In genomic region chrV:16591992-16592798, ce11 we compare ENCODE assay signal across 4 worm cellular contexts.
TF ChIP-seq lines count a peak whose summit lies in the region.

Gene srh-269 (minus strand): TSS chrV:16592042.

TF ChIP-seq in whole organism, L2 larva, 48 proteins besides CTCF, POLR2A, EP300 and RAD21 (continues in another document):
- TF ChIP-seq aly-2 (tag; optimal IDR thresholded peaks at IDR 0.05; lab: Kevin White, UChicago): no peak
- TF ChIP-seq nhr-237 (tag; optimal IDR thresholded peaks at IDR 0.05; lab: Kevin White, UChicago): no peak
- TF ChIP-seq nhr-6 (tag; optimal IDR thresholded peaks at IDR 0.05; lab: Kevin White, UChicago): peak; percentile 12
- TF ChIP-seq sma-9 (GFP tag; optimal IDR thresholded peaks at IDR 0.05; lab: Kevin White, UChicago): peak; percentile 54
- no peak for TF ChIP-seq sma-9 (tag; optimal IDR thresholded peaks at IDR 0.05; lab: Kevin White, UChicago)
- TF ChIP-seq nhr-129 (tag; optimal IDR thresholded peaks at IDR 0.05; lab: Kevin White, UChicago): peak; percentile 76
- TF ChIP-seq C34F6.9 (tag; optimal IDR thresholded peaks at IDR 0.05; lab: Kevin White, UChicago): peak; percentile 36
- no peak for TF ChIP-seq sem-4 (tag; optimal IDR thresholded peaks at IDR 0.05; lab: Kevin White, UChicago)
- peak; percentile 16 for TF ChIP-seq ztf-4 (tag; optimal IDR thresholded peaks at IDR 0.05; lab: Kevin White, UChicago)
- TF ChIP-seq nhr-11 (tag; optimal IDR thresholded peaks at IDR 0.05; lab: Kevin White, UChicago): no peak
- TF ChIP-seq Y55F3AM.14 (GFP tag; optimal IDR thresholded peaks at IDR 0.05; lab: Kevin White, UChicago): peak; percentile 72
- no peak for TF ChIP-seq ceh-82 (tag; optimal IDR thresholded peaks at IDR 0.05; lab: Kevin White, UChicago)
- TF ChIP-seq peb-1 (tag; optimal IDR thresholded peaks at IDR 0.05; lab: Kevin White, UChicago): no peak
- no peak for TF ChIP-seq dmd-4 (tag; optimal IDR thresholded peaks at IDR 0.05; lab: Kevin White, UChicago)
- TF ChIP-seq snpc-4 (tag; optimal IDR thresholded peaks at IDR 0.05; lab: Kevin White, UChicago): peak; percentile 30
- TF ChIP-seq nhr-10 (tag; optimal IDR thresholded peaks at IDR 0.05; lab: Kevin White, UChicago): no peak
- TF ChIP-seq lin-39 (tag; optimal IDR thresholded peaks at IDR 0.05; lab: Kevin White, UChicago): no peak
- peak; percentile 13 for TF ChIP-seq crh-2 (tag; optimal IDR thresholded peaks at IDR 0.05; lab: Kevin White, UChicago)
- peak; percentile 55 for TF ChIP-seq F13H6.1 (tag; optimal IDR thresholded peaks at IDR 0.05; lab: Kevin White, UChicago)
- TF ChIP-seq nhr-12 (tag; optimal IDR thresholded peaks at IDR 0.05; lab: Kevin White, UChicago): no peak
- no peak for TF ChIP-seq unc-62 (GFP tag; optimal IDR thresholded peaks at IDR 0.05; lab: Kevin White, UChicago)
- no peak for TF ChIP-seq egl-27 (tag; optimal IDR thresholded peaks at IDR 0.05; lab: Kevin White, UChicago)
- TF ChIP-seq ztf-11 (tag; optimal IDR thresholded peaks at IDR 0.05; lab: Kevin White, UChicago): no peak
- no peak for TF ChIP-seq elt-1 (tag; optimal IDR thresholded peaks at IDR 0.05; lab: Kevin White, UChicago)

TF ChIP-seq in whole organism, L4 larva, 104 proteins besides CTCF, POLR2A, EP300 and RAD21 (continues in another document):
- TF ChIP-seq pha-4 (GFP tag; IDR thresholded peaks at IDR 0.05; lab: Robert Waterston, UW) (peak; percentile 89), pha-4 (tag; optimal IDR thresholded peaks at IDR 0.05; lab: Kevin White, UChicago) (no peak), nhr-28 (tag; optimal IDR thresholded peaks at IDR 0.05; lab: Kevin White, UChicago) (peak; percentile 38), madf-5 (GFP tag; IDR thresholded peaks at IDR 0.05; lab: Robert Waterston, UW) (peak; percentile 62 to 75; a peak in 1 of 4 replicates), ceh-44 (GFP tag; IDR thresholded peaks at IDR 0.05; lab: Robert Waterston, UW) (peak; percentile 69; the same call in 1 of the 2 replicates), nhr-41 (GFP tag; IDR thresholded peaks at IDR 0.05; lab: Robert Waterston, UW) (peak; percentile 81), dve-1 (tag; optimal IDR thresholded peaks at IDR 0.05; lab: Kevin White, UChicago; ENCODE audit: insufficient read depth) (peak; percentile 83), nhr-111 (GFP tag; optimal IDR thresholded peaks at IDR 0.05; lab: Kevin White, UChicago) (peak; percentile 65), fos-1 (tag; optimal IDR thresholded peaks at IDR 0.05; lab: Kevin White, UChicago) (no peak), duxl-1 (tag; optimal IDR thresholded peaks at IDR 0.05; lab: Kevin White, UChicago; ENCODE audit: poor library complexity) (peak; percentile 84), zag-1 (tag; optimal IDR thresholded peaks at IDR 0.05; lab: Kevin White, UChicago) (no peak), hif-1 (tag; optimal IDR thresholded peaks at IDR 0.05; lab: Kevin White, UChicago) (peak in 1 of 2 experiments; percentile 71), daf-8 (GFP tag; IDR thresholded peaks at IDR 0.05; lab: Robert Waterston, UW) (0 out of 2 replicates have a peak, but pooled peaks have one; percentile 37), hmg-1.1 (GFP tag; IDR thresholded peaks at IDR 0.05; lab: Robert Waterston, UW) (peak; percentile 81), unc-62 (GFP tag; optimal IDR thresholded peaks at IDR 0.05 in 1 of 2; lab: Kevin White, UChicago) (no peak), unc-62 (tag; optimal IDR thresholded peaks at IDR 0.05; lab: Kevin White, UChicago) (no peak), madf-9 (GFP tag; conservative IDR thresholded peaks at IDR 0.05; lab: Robert Waterston, UW) (peak; percentile 89), F26F4.8 (GFP tag; conservative IDR thresholded peaks at IDR 0.05; lab: Robert Waterston, UW) (peak; percentile 86), spr-1 (tag; optimal IDR thresholded peaks at IDR 0.05; lab: Kevin White, UChicago) (peak; percentile 75), lin-29 (GFP tag; IDR thresholded peaks at IDR 0.05; lab: Robert Waterston, UW) (peak; percentile 57), attf-4 (tag; optimal IDR thresholded peaks at IDR 0.05; lab: Kevin White, UChicago) (no peak), egl-43 (GFP tag; IDR thresholded peaks at IDR 0.05; lab: Robert Waterston, UW) (peak; percentile 96), dpl-1 (GFP tag; optimal IDR thresholded peaks at IDR 0.05; lab: Kevin White, UChicago) (peak; percentile 34)

TF ChIP-seq in whole organism, late embryonic, 69 proteins besides CTCF, POLR2A, EP300 and RAD21 (continues in another document):
- TF ChIP-seq npax-4 (tag; optimal IDR thresholded peaks at IDR 0.05; lab: Kevin White, UChicago) (peak; percentile 18), elt-2 (tag; optimal IDR thresholded peaks at IDR 0.05; lab: Kevin White, UChicago) (peak; percentile 73), ceh-18 (tag; optimal IDR thresholded peaks at IDR 0.05; lab: Kevin White, UChicago) (peak; percentile 56), pha-2 (tag; optimal IDR thresholded peaks at IDR 0.05; lab: Kevin White, UChicago) (peak; percentile 70), hlh-13 (GFP tag; optimal IDR thresholded peaks at IDR 0.05; lab: Kevin White, UChicago) (peak; percentile 64), C38D4.7 (GFP tag; optimal IDR thresholded peaks at IDR 0.05; lab: Kevin White, UChicago) (peak; percentile 70), tbx-2 (tag; optimal IDR thresholded peaks at IDR 0.05; lab: Kevin White, UChicago) (peak; percentile 43), ets-4 (tag; optimal IDR thresholded peaks at IDR 0.05; lab: Kevin White, UChicago) (no peak), ref-2 (tag; optimal IDR thresholded peaks at IDR 0.05; lab: Kevin White, UChicago) (no peak), lin-11 (tag; optimal IDR thresholded peaks at IDR 0.05; lab: Kevin White, UChicago) (peak; percentile 58), odd-2 (tag; optimal IDR thresholded peaks at IDR 0.05; lab: Kevin White, UChicago) (no peak), ahr-1 (tag; optimal IDR thresholded peaks at IDR 0.05; lab: Kevin White, UChicago) (peak; percentile 11), ceh-31 (tag; optimal IDR thresholded peaks at IDR 0.05; lab: Kevin White, UChicago) (peak; percentile 33), ceh-24 (tag; optimal IDR thresholded peaks at IDR 0.05; lab: Kevin White, UChicago) (no peak), C08G9.2 (tag; optimal IDR thresholded peaks at IDR 0.05; lab: Kevin White, UChicago) (peak; percentile 61), ztf-16 (tag; optimal IDR thresholded peaks at IDR 0.05; lab: Kevin White, UChicago) (peak; percentile 32), unc-3 (GFP tag; conservative IDR thresholded peaks at IDR 0.05; lab: Robert Waterston, UW) (no peak), unc-3 (tag; optimal IDR thresholded peaks at IDR 0.05; lab: Kevin White, UChicago) (peak; percentile 32), fkh-6 (tag; optimal IDR thresholded peaks at IDR 0.05; lab: Kevin White, UChicago) (peak; percentile 67), hlh-30 (tag; optimal IDR thresholded peaks at IDR 0.05; lab: Kevin White, UChicago; ENCODE audit: insufficient read depth) (no peak), pqm-1 (tag; optimal IDR thresholded peaks at IDR 0.05; lab: Kevin White, UChicago) (peak; percentile 31), ceh-30 (tag; optimal IDR thresholded peaks at IDR 0.05; lab: Kevin White, UChicago) (no peak), sdc-2 (tag; optimal IDR thresholded peaks at IDR 0.05; lab: Kevin White, UChicago) (peak; percentile 38), zip-5 (tag; optimal IDR thresholded peaks at IDR 0.05; lab: Kevin White, UChicago) (peak; percentile 1), hlh-6 (tag; optimal IDR thresholded peaks at IDR 0.05; lab: Kevin White, UChicago) (peak; percentile 80), syd-9 (tag; optimal IDR thresholded peaks at IDR 0.05; lab: Kevin White, UChicago) (peak; percentile 71)

TF ChIP-seq in whole organism, mixed stage, embryonic, 35 proteins besides CTCF, POLR2A, EP300 and RAD21:
- peak; percentile 71 for TF ChIP-seq mls-2 (tag; optimal IDR thresholded peaks at IDR 0.05; lab: Kevin White, UChicago)
- peak; percentile 81 for TF ChIP-seq sptf-1 (tag; optimal IDR thresholded peaks at IDR 0.05; lab: Kevin White, UChicago)
- peak; percentile 71 for TF ChIP-seq unc-120 (tag; optimal IDR thresholded peaks at IDR 0.05; lab: Kevin White, UChicago; ENCODE audit: poor library complexity, severe bottlenecking)
- peak; percentile 52 for TF ChIP-seq bed-3 (GFP tag; optimal IDR thresholded peaks at IDR 0.05; lab: Kevin White, UChicago)
- TF ChIP-seq flh-1 (GFP tag; optimal IDR thresholded peaks at IDR 0.05; lab: Kevin White, UChicago): peak; percentile 49
- peak; percentile 79 for TF ChIP-seq drap-1 (GFP tag; optimal IDR thresholded peaks at IDR 0.05; lab: Kevin White, UChicago)
- no peak for TF ChIP-seq nhr-2 (tag; optimal IDR thresholded peaks at IDR 0.05; lab: Kevin White, UChicago)
- TF ChIP-seq M03D4.4 (tag; optimal IDR thresholded peaks at IDR 0.05; lab: Kevin White, UChicago): peak; percentile 74
- TF ChIP-seq ham-2 (GFP tag; optimal IDR thresholded peaks at IDR 0.05; lab: Kevin White, UChicago): peak; percentile 54
- TF ChIP-seq lin-32 (GFP tag; optimal IDR thresholded peaks at IDR 0.05; lab: Kevin White, UChicago): peak; percentile 58
- peak; percentile 75 for TF ChIP-seq cnd-1 (tag; optimal IDR thresholded peaks at IDR 0.05; lab: Kevin White, UChicago)
- TF ChIP-seq ceh-83 (GFP tag; optimal IDR thresholded peaks at IDR 0.05; lab: Kevin White, UChicago): peak; percentile 73
- TF ChIP-seq ceh-43 (GFP tag; optimal IDR thresholded peaks at IDR 0.05; lab: Kevin White, UChicago): peak; percentile 59
- TF ChIP-seq ztf-11 (tag; optimal IDR thresholded peaks at IDR 0.05; lab: Kevin White, UChicago): peak; percentile 37
- TF ChIP-seq nhr-12 (tag; optimal IDR thresholded peaks at IDR 0.05; lab: Kevin White, UChicago): no peak
- TF ChIP-seq sem-2 (GFP tag; optimal IDR thresholded peaks at IDR 0.05; lab: Kevin White, UChicago): peak; percentile 57
- no peak for TF ChIP-seq mep-1 (tag; optimal IDR thresholded peaks at IDR 0.05; lab: Kevin White, UChicago)
- TF ChIP-seq elt-1 (tag; optimal IDR thresholded peaks at IDR 0.05; lab: Kevin White, UChicago; ENCODE audit: borderline replicate concordance, insufficient read depth): no peak
TF ChIP-seq in whole organism, mixed stage, embryonic: peak in this region for 14.
